ENCODE assay signal across 5 worm cellular contexts in the genomic region with DNA sequence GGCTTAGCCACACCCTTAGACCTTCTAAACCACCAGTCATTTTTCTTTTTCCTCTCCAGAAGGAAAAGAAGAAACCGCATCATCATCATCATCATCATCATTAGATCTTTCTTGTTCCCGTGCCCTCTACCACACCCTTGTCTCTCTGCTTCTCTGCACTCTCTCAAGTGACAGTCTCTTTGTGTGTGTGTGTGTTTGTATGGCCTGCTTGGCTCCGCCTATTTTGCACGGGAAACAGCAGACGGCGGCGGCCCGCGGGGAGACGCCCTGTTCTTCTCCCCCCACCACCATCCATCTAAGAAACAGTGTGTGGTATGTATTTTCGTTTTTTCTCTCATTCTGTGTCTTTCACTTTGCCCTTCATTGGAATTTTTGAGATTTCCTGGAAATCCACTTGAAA.
TF ChIP-seq lines count a peak whose summit lies in the region.

No protein-coding gene starts in this region.

TF ChIP-seq in whole organism, L1 larva, 84 proteins besides CTCF, POLR2A, EP300 and RAD21 (continued from another document and continues in another):
- TF ChIP-seq unc-86 (tag; optimal IDR thresholded peaks at IDR 0.05; lab: Kevin White, UChicago) (no peak), nhr-11 (tag; optimal IDR thresholded peaks at IDR 0.05; lab: Kevin White, UChicago) (no peak), lin-15B (tag; optimal IDR thresholded peaks at IDR 0.05; lab: Kevin White, UChicago) (no peak), lin-35 (GFP tag; optimal IDR thresholded peaks at IDR 0.05; lab: Kevin White, UChicago) (peak; percentile 14 to 77), fkh-4 (tag; optimal IDR thresholded peaks at IDR 0.05; lab: Kevin White, UChicago; ENCODE audit: borderline replicate concordance) (no peak), unc-130 (tag; optimal IDR thresholded peaks at IDR 0.05; lab: Kevin White, UChicago) (peak; percentile 16), fkh-10 (GFP tag; optimal IDR thresholded peaks at IDR 0.05; lab: Kevin White, UChicago) (no peak), mep-1 (tag; optimal IDR thresholded peaks at IDR 0.05; lab: Kevin White, UChicago) (peak; percentile 54), nhr-71 (tag; optimal IDR thresholded peaks at IDR 0.05; lab: Kevin White, UChicago) (peak; percentile 87), C04F5.9 (tag; optimal IDR thresholded peaks at IDR 0.05; lab: Kevin White, UChicago) (no peak), tbx-2 (tag; optimal IDR thresholded peaks at IDR 0.05; lab: Kevin White, UChicago) (peak; percentile 77), lin-13 (GFP tag; optimal IDR thresholded peaks at IDR 0.05; lab: Kevin White, UChicago) (peak; percentile 56), rnt-1 (tag; optimal IDR thresholded peaks at IDR 0.05; lab: Kevin White, UChicago) (peak; percentile 70), F16B12.6 (tag; optimal IDR thresholded peaks at IDR 0.05; lab: Kevin White, UChicago) (no peak), swsn-7 (tag; optimal IDR thresholded peaks at IDR 0.05; lab: Kevin White, UChicago) (peak; percentile 46), nhr-77 (tag; optimal IDR thresholded peaks at IDR 0.05; lab: Kevin White, UChicago) (peak; percentile 64), nhr-90 (tag; optimal IDR thresholded peaks at IDR 0.05; lab: Kevin White, UChicago; ENCODE audit: poor library complexity) (peak; percentile 84), aly-2 (tag; optimal IDR thresholded peaks at IDR 0.05; lab: Kevin White, UChicago) (no peak), ztf-4 (tag; optimal IDR thresholded peaks at IDR 0.05; lab: Kevin White, UChicago) (peak; percentile 25), snpc-4 (tag; optimal IDR thresholded peaks at IDR 0.05; lab: Kevin White, UChicago) (no peak), ceh-8 (GFP tag; optimal IDR thresholded peaks at IDR 0.05; lab: Kevin White, UChicago) (no peak), hlh-17 (GFP tag; optimal IDR thresholded peaks at IDR 0.05; lab: Kevin White, UChicago; ENCODE audit: borderline replicate concordance) (no peak), irx-1 (tag; optimal IDR thresholded peaks at IDR 0.05; lab: Kevin White, UChicago) (peak; percentile 5), ztf-11 (tag; optimal IDR thresholded peaks at IDR 0.05; lab: Kevin White, UChicago) (no peak), aha-1 (tag; optimal IDR thresholded peaks at IDR 0.05; lab: Kevin White, UChicago) (no peak)

TF ChIP-seq in whole organism, L2 larva, 48 proteins besides CTCF, POLR2A, EP300 and RAD21 (continued from another document and continues in another):
- TF ChIP-seq ZK546.5 (tag; optimal IDR thresholded peaks at IDR 0.05; lab: Kevin White, UChicago) (no peak), Y55F3AM.14 (GFP tag; optimal IDR thresholded peaks at IDR 0.05; lab: Kevin White, UChicago) (peak; percentile 9), elt-3 (tag; optimal IDR thresholded peaks at IDR 0.05; lab: Kevin White, UChicago) (no peak), nhr-10 (tag; optimal IDR thresholded peaks at IDR 0.05; lab: Kevin White, UChicago) (no peak), nhr-6 (tag; optimal IDR thresholded peaks at IDR 0.05; lab: Kevin White, UChicago) (no peak), ama-1 (optimal IDR thresholded peaks at IDR 0.05; lab: Kevin White, UChicago) (no peak), nhr-25 (tag; optimal IDR thresholded peaks at IDR 0.05; lab: Kevin White, UChicago) (peak; percentile 96), nhr-21 (tag; optimal IDR thresholded peaks at IDR 0.05; lab: Kevin White, UChicago) (peak; percentile 85), zag-1 (tag; optimal IDR thresholded peaks at IDR 0.05; lab: Kevin White, UChicago) (no peak), egl-27 (tag; optimal IDR thresholded peaks at IDR 0.05; lab: Kevin White, UChicago) (peak; percentile 69), skn-1 (tag; optimal IDR thresholded peaks at IDR 0.05; lab: Kevin White, UChicago) (no peak), ztf-4 (tag; optimal IDR thresholded peaks at IDR 0.05; lab: Kevin White, UChicago) (no peak), lin-13 (GFP tag; optimal IDR thresholded peaks at IDR 0.05; lab: Kevin White, UChicago) (peak; percentile 49), nhr-129 (tag; optimal IDR thresholded peaks at IDR 0.05; lab: Kevin White, UChicago) (peak; percentile 78), sma-3 (GFP tag; optimal IDR thresholded peaks at IDR 0.05; lab: Kevin White, UChicago) (peak; percentile 92), blmp-1 (tag; optimal IDR thresholded peaks at IDR 0.05; lab: Kevin White, UChicago; ENCODE audit: insufficient read depth) (peak; percentile 87), lsy-2 (tag; optimal IDR thresholded peaks at IDR 0.05; lab: Kevin White, UChicago) (peak in 1 of 2 experiments; percentile 60), fos-1 (tag; optimal IDR thresholded peaks at IDR 0.05; lab: Kevin White, UChicago) (peak; percentile 83), aly-2 (tag; optimal IDR thresholded peaks at IDR 0.05; lab: Kevin White, UChicago) (no peak), ceh-16 (tag; optimal IDR thresholded peaks at IDR 0.05; lab: Kevin White, UChicago) (peak; percentile 33), nhr-23 (tag; optimal IDR thresholded peaks at IDR 0.05; lab: Kevin White, UChicago) (no peak), mab-5 (tag; optimal IDR thresholded peaks at IDR 0.05; lab: Kevin White, UChicago) (peak; percentile 15), alr-1 (tag; optimal IDR thresholded peaks at IDR 0.05; lab: Kevin White, UChicago) (no peak), nhr-77 (tag; optimal IDR thresholded peaks at IDR 0.05; lab: Kevin White, UChicago) (no peak), unc-62 (GFP tag; optimal IDR thresholded peaks at IDR 0.05; lab: Kevin White, UChicago) (no peak), mbf-1 (tag; optimal IDR thresholded peaks at IDR 0.05; lab: Kevin White, UChicago) (no peak), sem-4 (tag; optimal IDR thresholded peaks at IDR 0.05; lab: Kevin White, UChicago) (peak; percentile 39)

TF ChIP-seq in whole organism, L3 larva, 47 proteins besides CTCF, POLR2A, EP300 and RAD21 (continued from another document):
- TF ChIP-seq lin-39 (tag; optimal IDR thresholded peaks at IDR 0.05; lab: Kevin White, UChicago), result peak; percentile 63
- TF ChIP-seq hmg-11 (tag; optimal IDR thresholded peaks at IDR 0.05; lab: Kevin White, UChicago), result peak; percentile 44
- no peak for TF ChIP-seq ama-1 (optimal IDR thresholded peaks at IDR 0.05; lab: Kevin White, UChicago)
- TF ChIP-seq ceh-28 (tag; optimal IDR thresholded peaks at IDR 0.05; lab: Kevin White, UChicago), result peak; percentile 62
- peak in 1 of 3 experiments; percentile 77 for TF ChIP-seq elt-3 (tag; optimal IDR thresholded peaks at IDR 0.05; lab: Kevin White, UChicago)
- no peak for TF ChIP-seq nhr-77 (tag; optimal IDR thresholded peaks at IDR 0.05; lab: Kevin White, UChicago)
- TF ChIP-seq daf-12 (tag; optimal IDR thresholded peaks at IDR 0.05; lab: Kevin White, UChicago), result no peak
- peak; percentile 71 for TF ChIP-seq nfya-1 (tag; optimal IDR thresholded peaks at IDR 0.05; lab: Kevin White, UChicago; ENCODE audit: insufficient read depth)
- TF ChIP-seq elt-1 (tag; optimal IDR thresholded peaks at IDR 0.05; lab: Kevin White, UChicago), result peak; percentile 25
- TF ChIP-seq mdl-1 (tag; optimal IDR thresholded peaks at IDR 0.05; lab: Kevin White, UChicago), result peak; percentile 30
- peak; percentile 63 for TF ChIP-seq elt-2 (tag; optimal IDR thresholded peaks at IDR 0.05; lab: Kevin White, UChicago)
- no peak for TF ChIP-seq ZK546.5 (tag; optimal IDR thresholded peaks at IDR 0.05; lab: Kevin White, UChicago)
- no peak for TF ChIP-seq mml-1 (tag; optimal IDR thresholded peaks at IDR 0.05; lab: Kevin White, UChicago)
- TF ChIP-seq ceh-9 (tag; optimal IDR thresholded peaks at IDR 0.05; lab: Kevin White, UChicago), result no peak
- TF ChIP-seq fos-1 (tag; optimal IDR thresholded peaks at IDR 0.05; lab: Kevin White, UChicago), result no peak
- peak; percentile 7 for TF ChIP-seq lin-15B (tag; optimal IDR thresholded peaks at IDR 0.05; lab: Kevin White, UChicago)
- peak; percentile 11 for TF ChIP-seq tbx-2 (tag; optimal IDR thresholded peaks at IDR 0.05; lab: Kevin White, UChicago)
- peak; percentile 56 for TF ChIP-seq unc-62 (GFP tag; optimal IDR thresholded peaks at IDR 0.05; lab: Kevin White, UChicago)
- TF ChIP-seq snpc-4 (tag; optimal IDR thresholded peaks at IDR 0.05; lab: Kevin White, UChicago), result no peak
- no peak for TF ChIP-seq ceh-16 (tag; optimal IDR thresholded peaks at IDR 0.05; lab: Kevin White, UChicago)
- peak; percentile 29 for TF ChIP-seq lsy-12 (tag; optimal IDR thresholded peaks at IDR 0.05; lab: Kevin White, UChicago)
- no peak for TF ChIP-seq nhr-28 (tag; optimal IDR thresholded peaks at IDR 0.05; lab: Kevin White, UChicago)
- peak; percentile 6 for TF ChIP-seq egl-5 (tag; optimal IDR thresholded peaks at IDR 0.05; lab: Kevin White, UChicago)
- no peak for TF ChIP-seq pha-4 (tag; optimal IDR thresholded peaks at IDR 0.05; lab: Kevin White, UChicago)
- TF ChIP-seq egl-27 (tag; optimal IDR thresholded peaks at IDR 0.05; lab: Kevin White, UChicago), result no peak
- TF ChIP-seq aly-2 (tag; optimal IDR thresholded peaks at IDR 0.05; lab: Kevin White, UChicago), result no peak
- peak; percentile 95 for TF ChIP-seq nhr-25 (tag; optimal IDR thresholded peaks at IDR 0.05; lab: Kevin White, UChicago)

TF ChIP-seq in whole organism, L4 larva, 104 proteins besides CTCF, POLR2A, EP300 and RAD21 (continued from another document and continues in another):
- no peak for TF ChIP-seq ces-1 (GFP tag; optimal IDR thresholded peaks at IDR 0.05; lab: Kevin White, UChicago)
- peak; percentile 55 for TF ChIP-seq set-16 (GFP tag; IDR thresholded peaks at IDR 0.05; lab: Robert Waterston, UW)
- peak; percentile 98 for TF ChIP-seq nhr-28 (tag; optimal IDR thresholded peaks at IDR 0.05; lab: Kevin White, UChicago)
- no peak for TF ChIP-seq F44E2.7 (GFP tag; IDR thresholded peaks at IDR 0.05; lab: Robert Waterston, UW)
- no peak for TF ChIP-seq mdt-29 (GFP tag; IDR thresholded peaks at IDR 0.05; lab: Robert Waterston, UW)
- TF ChIP-seq ceh-28 (tag; optimal IDR thresholded peaks at IDR 0.05; lab: Kevin White, UChicago), result no peak
- no peak for TF ChIP-seq vab-7 (GFP tag; IDR thresholded peaks at IDR 0.05; lab: Robert Waterston, UW)
- no peak for TF ChIP-seq egl-43 (GFP tag; IDR thresholded peaks at IDR 0.05; lab: Robert Waterston, UW)
- no peak for TF ChIP-seq dmd-8 (GFP tag; IDR thresholded peaks at IDR 0.05; lab: Robert Waterston, UW)
- no peak for TF ChIP-seq skn-1 (tag; optimal IDR thresholded peaks at IDR 0.05; lab: Kevin White, UChicago)
- peak; percentile 80 for TF ChIP-seq dmd-6 (GFP tag; IDR thresholded peaks at IDR 0.05; lab: Robert Waterston, UW)
- TF ChIP-seq nhr-237 (tag; optimal IDR thresholded peaks at IDR 0.05; lab: Kevin White, UChicago), result no peak
- peak; percentile 39; the same call in 1 of the 2 replicates for TF ChIP-seq hmg-1.1 (GFP tag; IDR thresholded peaks at IDR 0.05; lab: Robert Waterston, UW)
- TF ChIP-seq rbr-2 (tag; optimal IDR thresholded peaks at IDR 0.05; lab: Kevin White, UChicago), result peak; percentile 9
- TF ChIP-seq sdz-12 (GFP tag; optimal IDR thresholded peaks at IDR 0.05; lab: Kevin White, UChicago), result no peak
- no peak for TF ChIP-seq Y5F2A.4 (GFP tag; optimal IDR thresholded peaks at IDR 0.05; lab: Kevin White, UChicago)
- TF ChIP-seq T20F7.1 (GFP tag; optimal IDR thresholded peaks at IDR 0.05; lab: Kevin White, UChicago), result no peak
- peak; percentile 80 for TF ChIP-seq mep-1 (tag; optimal IDR thresholded peaks at IDR 0.05; lab: Kevin White, UChicago)
- no peak for TF ChIP-seq daf-16 (GFP tag; optimal IDR thresholded peaks at IDR 0.05; lab: Kevin White, UChicago)
- peak; percentile 49 for TF ChIP-seq daf-16 (tag; optimal IDR thresholded peaks at IDR 0.05; lab: Kevin White, UChicago)
- no peak for TF ChIP-seq nhr-111 (GFP tag; optimal IDR thresholded peaks at IDR 0.05; lab: Kevin White, UChicago)
- peak; percentile 55; the same call in 1 of the 2 replicates for TF ChIP-seq php-3 (GFP tag; IDR thresholded peaks at IDR 0.05; lab: Robert Waterston, UW)
- TF ChIP-seq mes-2 (tag; optimal IDR thresholded peaks at IDR 0.05; lab: Kevin White, UChicago; ENCODE audit: poor library complexity, severe bottlenecking), result peak; percentile 62
- no peak for TF ChIP-seq snpc-4 (tag; optimal IDR thresholded peaks at IDR 0.05; lab: Kevin White, UChicago)
- no peak for TF ChIP-seq Y105C5A.15 (GFP tag; IDR thresholded peaks at IDR 0.05; lab: Robert Waterston, UW)
- no peak for TF ChIP-seq zip-2 (tag; optimal IDR thresholded peaks at IDR 0.05; lab: Kevin White, UChicago)
- TF ChIP-seq T26A8.4 (GFP tag; IDR thresholded peaks at IDR 0.05; lab: Robert Waterston, UW), result no peak
- no peak for TF ChIP-seq daf-12 (tag; optimal IDR thresholded peaks at IDR 0.05; lab: Kevin White, UChicago)
- no peak for TF ChIP-seq nhr-42 (GFP tag; IDR thresholded peaks at IDR 0.05; lab: Robert Waterston, UW)
- peak; percentile 95 for TF ChIP-seq hlh-30 (tag; optimal IDR thresholded peaks at IDR 0.05; lab: Kevin White, UChicago; ENCODE audit: insufficient read depth)
- TF ChIP-seq saeg-2 (GFP tag; IDR thresholded peaks at IDR 0.05; lab: Robert Waterston, UW), result no peak

TF ChIP-seq in whole organism, young adult, 124 proteins besides CTCF, POLR2A, EP300 and RAD21 (continued from another document and continues in another):
- no peak; the same call in 1 of the 2 replicates for TF ChIP-seq hmg-1.2 (GFP tag; IDR thresholded peaks at IDR 0.05; lab: Robert Waterston, UW)
- no peak for TF ChIP-seq egl-18 (GFP tag; IDR thresholded peaks at IDR 0.05; lab: Robert Waterston, UW)
- TF ChIP-seq Y53G8AR.9 (GFP tag; conservative IDR thresholded peaks at IDR 0.05; lab: Robert Waterston, UW), result no peak
- peak; percentile 60 for TF ChIP-seq ceh-27 (GFP tag; optimal IDR thresholded peaks at IDR 0.05; lab: Kevin White, UChicago)
- no peak for TF ChIP-seq hrde-1 (tag; optimal IDR thresholded peaks at IDR 0.05; lab: Kevin White, UChicago; ENCODE audit: borderline replicate concordance)
- TF ChIP-seq B0019.2 (GFP tag; conservative IDR thresholded peaks at IDR 0.05; lab: Robert Waterston, UW), result no peak
- TF ChIP-seq F37B4.10 (GFP tag; IDR thresholded peaks at IDR 0.05; lab: Robert Waterston, UW), result no peak
- no peak for TF ChIP-seq lsl-1 (GFP tag; optimal IDR thresholded peaks at IDR 0.05; lab: Kevin White, UChicago)
- no peak for TF ChIP-seq sea-2 (GFP tag; IDR thresholded peaks at IDR 0.05; lab: Robert Waterston, UW)
- TF ChIP-seq bed-2 (GFP tag; IDR thresholded peaks at IDR 0.05; lab: Robert Waterston, UW), result no peak
- no peak for TF ChIP-seq hlh-26 (GFP tag; conservative IDR thresholded peaks at IDR 0.05; lab: Robert Waterston, UW)
- TF ChIP-seq lin-40 (tag; optimal IDR thresholded peaks at IDR 0.05; lab: Kevin White, UChicago), result peak; percentile 73
- TF ChIP-seq Y56A3A.18 (GFP tag; IDR thresholded peaks at IDR 0.05; lab: Robert Waterston, UW), result no peak
- no peak for TF ChIP-seq aptf-2 (GFP tag; conservative IDR thresholded peaks at IDR 0.05; lab: Robert Waterston, UW)
- no peak for TF ChIP-seq C06A6.2 (GFP tag; conservative IDR thresholded peaks at IDR 0.05; lab: Robert Waterston, UW)
- no peak for TF ChIP-seq cebp-1 (GFP tag; IDR thresholded peaks at IDR 0.05; lab: Robert Waterston, UW)
- peak; percentile 52 for TF ChIP-seq cebp-1 (tag; optimal IDR thresholded peaks at IDR 0.05; lab: Kevin White, UChicago)
- no peak for TF ChIP-seq K11D2.4 (GFP tag; IDR thresholded peaks at IDR 0.05; lab: Robert Waterston, UW)
- no peak for TF ChIP-seq B0261.1 (tag; optimal IDR thresholded peaks at IDR 0.05; lab: Kevin White, UChicago)
- TF ChIP-seq B0035.1 (tag; optimal IDR thresholded peaks at IDR 0.05; lab: Kevin White, UChicago), result no peak
- no peak for TF ChIP-seq mes-4 (tag; optimal IDR thresholded peaks at IDR 0.05; lab: Kevin White, UChicago)
- no peak for TF ChIP-seq F57C9.4 (tag; optimal IDR thresholded peaks at IDR 0.05; lab: Kevin White, UChicago)
- TF ChIP-seq pbrm-1 (GFP tag; IDR thresholded peaks at IDR 0.05; lab: Robert Waterston, UW), result no peak
- TF ChIP-seq mcd-1 (GFP tag; IDR thresholded peaks at IDR 0.05; lab: Robert Waterston, UW), result no peak
- no peak for TF ChIP-seq F52B5.7 (tag; optimal IDR thresholded peaks at IDR 0.05; lab: Kevin White, UChicago)
- TF ChIP-seq ceh-100 (GFP tag; IDR thresholded peaks at IDR 0.05; lab: Robert Waterston, UW), result no peak
- no peak for TF ChIP-seq hsf-1 (GFP tag; IDR thresholded peaks at IDR 0.05; lab: Robert Waterston, UW)
- no peak for TF ChIP-seq nhr-90 (tag; optimal IDR thresholded peaks at IDR 0.05; lab: Kevin White, UChicago)
- no peak for TF ChIP-seq ama-1 (optimal IDR thresholded peaks at IDR 0.05; lab: Kevin White, UChicago)
- TF ChIP-seq ama-1 (GFP tag; optimal IDR thresholded peaks at IDR 0.05; lab: Kevin White, UChicago), result no peak
- TF ChIP-seq tbp1 (GFP tag; optimal IDR thresholded peaks at IDR 0.05; lab: Kevin White, UChicago), result no peak
- TF ChIP-seq lin-35 (GFP tag; optimal IDR thresholded peaks at IDR 0.05; lab: Kevin White, UChicago), result no peak
- TF ChIP-seq rec-8 (tag; optimal IDR thresholded peaks at IDR 0.05; lab: Kevin White, UChicago), result no peak
- TF ChIP-seq tlf-1 (GFP tag; optimal IDR thresholded peaks at IDR 0.05; lab: Kevin White, UChicago), result no peak
- TF ChIP-seq sptf-2 (GFP tag; optimal IDR thresholded peaks at IDR 0.05; lab: Kevin White, UChicago), result no peak
- TF ChIP-seq F39B2.1 (GFP tag; IDR thresholded peaks at IDR 0.05; lab: Robert Waterston, UW), result no peak
